Worm (Caenorhabditis elegans): ENCODE measurements around the gene T26C11.9.

- TF ChIP-seq flt-1 (GFP tag; IDR thresholded peaks at IDR 0.05), result peak; percentile 94
- TF ChIP-seq cog-1 (tag; optimal IDR thresholded peaks at IDR 0.05), result peak; percentile 61
Observed at ce11 chrX:1858616-1859015, 5.0 kb upstream of the T26C11.9 start.
